Fruit fly (Drosophila melanogaster): ENCODE data around the gene NTPase.

NTPase gene

DNA sequence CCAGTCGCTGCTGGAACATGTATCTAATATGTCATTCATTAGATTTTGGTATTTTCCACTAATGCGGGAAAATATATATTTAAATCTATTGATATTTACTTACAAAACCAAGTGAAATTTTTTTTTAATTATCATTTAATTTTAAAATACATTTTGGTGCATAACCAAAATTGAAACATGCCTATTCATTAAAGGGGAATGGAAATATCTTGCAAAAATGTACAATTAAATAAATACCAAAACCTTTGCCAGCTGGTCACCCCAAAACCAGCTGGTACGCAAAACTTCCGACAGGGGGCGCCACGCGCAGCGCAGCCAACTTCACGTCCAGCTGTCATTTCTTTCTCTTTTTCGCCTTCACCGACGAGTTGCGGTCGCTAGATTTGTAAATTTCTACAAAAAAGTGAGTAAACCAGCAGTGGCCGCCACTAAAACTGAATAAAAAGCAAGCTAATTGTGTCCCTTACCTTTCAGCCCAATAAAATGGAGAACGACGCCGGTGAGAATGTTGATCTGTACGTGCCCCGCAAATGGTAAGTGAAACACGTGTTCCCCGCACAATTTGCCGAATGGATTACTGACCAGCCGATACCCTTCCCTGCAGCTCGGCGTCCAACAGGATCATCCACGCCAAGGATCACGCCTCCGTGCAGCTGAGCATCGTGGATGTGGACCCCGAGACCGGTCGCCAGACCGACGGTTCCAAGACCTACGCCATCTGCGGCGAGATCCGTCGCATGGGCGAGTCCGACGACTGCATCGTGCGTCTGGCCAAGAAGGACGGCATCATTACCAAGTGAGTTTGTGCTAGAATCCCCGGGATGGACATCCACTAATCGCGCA is 29.7 kb downstream of the NTPase start, which contains the start of the genes CG3104 and RpS21 (continued):
- TF ChIP-seq CG14965 (GFP tag; optimal IDR thresholded peaks at IDR 0.05; ENCODE audit: borderline replicate concordance) (no peak), CG4404 (GFP tag; IDR thresholded peaks at IDR 0.05) (peak; percentile 59; the same call in 1 of the 2 replicates), CG13894 (tag; optimal IDR thresholded peaks at IDR 0.05) (peak; percentile 73), Camta (GFP tag; optimal IDR thresholded peaks at IDR 0.05) (peak; percentile 88), CG12391 (tag; optimal IDR thresholded peaks at IDR 0.05) (peak; percentile 79), CG18619 (GFP tag; optimal IDR thresholded peaks at IDR 0.05) (peak; percentile 93), ash1 (GFP tag; optimal IDR thresholded peaks at IDR 0.05) (peak; percentile 77), luna (GFP tag; optimal IDR thresholded peaks at IDR 0.05) (peak; percentile 50), HLH4C (GFP tag; IDR thresholded peaks at IDR 0.05; ENCODE audit: partially characterized antibody) (no peak), Scr (GFP tag; IDR thresholded peaks at IDR 0.05; ENCODE audit: partially characterized antibody) (no peak), GATAe (GFP tag; conservative IDR thresholded peaks at IDR 0.05) (no peak), lab (GFP tag; optimal IDR thresholded peaks at IDR 0.05) (peak; percentile 95), seq (GFP tag; IDR thresholded peaks at IDR 0.05) (no peak), h (optimal IDR thresholded peaks at IDR 0.05) (no peak), ewg (GFP tag; optimal IDR thresholded peaks at IDR 0.05) (peak; percentile 83), caup (GFP tag; optimal IDR thresholded peaks at IDR 0.05; ENCODE audit: severe bottlenecking) (peak; percentile 94), CG6272 (GFP tag; IDR thresholded peaks at IDR 0.05) (peak; percentile 68), CG10565 (GFP tag; optimal IDR thresholded peaks at IDR 0.05) (peak; percentile 66), Bgb (GFP tag; IDR thresholded peaks at IDR 0.05; ENCODE audit: partially characterized antibody) (peak; percentile 29), Nf-YC (tag; optimal IDR thresholded peaks at IDR 0.05) (peak; percentile 78), CG18262 (tag; optimal IDR thresholded peaks at IDR 0.05) (peak; percentile 73), CG4360 (GFP tag; IDR thresholded peaks at IDR 0.05) (peak; percentile 62), pita (GFP tag; optimal IDR thresholded peaks at IDR 0.05) (no peak), gem (tag; optimal IDR thresholded peaks at IDR 0.05) (peak; percentile 61), CG14667 (GFP tag; IDR thresholded peaks at IDR 0.05) (peak; percentile 86), Six4 (GFP tag; optimal IDR thresholded peaks at IDR 0.05) (peak; percentile 74), CG8359 (GFP tag; optimal IDR thresholded peaks at IDR 0.05; ENCODE audit: borderline replicate concordance) (peak; percentile 43), Abd-B (GFP tag; optimal IDR thresholded peaks at IDR 0.05) (peak; percentile 26), CG4424 (GFP tag; optimal IDR thresholded peaks at IDR 0.05) (peak; percentile 84), chinmo (GFP tag; IDR thresholded peaks at IDR 0.05; ENCODE audit: partially characterized antibody) (no peak), Side (GFP tag; optimal IDR thresholded peaks at IDR 0.05) (peak; percentile 81), nmo (GFP tag; optimal IDR thresholded peaks at IDR 0.05) (peak; percentile 86), CG3163 (GFP tag; optimal IDR thresholded peaks at IDR 0.05) (peak; percentile 68), Atf3 (GFP tag; optimal IDR thresholded peaks at IDR 0.05) (peak; percentile 76), CG31365 (tag; optimal IDR thresholded peaks at IDR 0.05) (peak; percentile 65), Atf-2 (GFP tag; optimal IDR thresholded peaks at IDR 0.05) (peak; percentile 64), vfl (GFP tag; optimal IDR thresholded peaks at IDR 0.05) (peak; percentile 12), CG4282 (GFP tag; optimal IDR thresholded peaks at IDR 0.05) (peak; percentile 75), CG2120 (GFP tag; optimal IDR thresholded peaks at IDR 0.05) (peak; percentile 73), pan (optimal IDR thresholded peaks at IDR 0.05) (no peak), pan (GFP tag; optimal IDR thresholded peaks at IDR 0.05 in 1 of 2, IDR thresholded peaks at IDR 0.05 in 1 of 2) (peak in 1 of 2 experiments; percentile 85), Blimp-1 (GFP tag; optimal IDR thresholded peaks at IDR 0.05) (peak; percentile 48), bowl (GFP tag; IDR thresholded peaks at IDR 0.05) (peak; percentile 72; the same call in 1 of the 2 replicates), fd3F (GFP tag; optimal IDR thresholded peaks at IDR 0.05) (peak; percentile 73), bigmax (GFP tag; optimal IDR thresholded peaks at IDR 0.05) (peak; percentile 63), CG7745 (tag; optimal IDR thresholded peaks at IDR 0.05) (no peak), CG8944 (GFP tag; optimal IDR thresholded peaks at IDR 0.05) (peak; percentile 83), Ravus (GFP tag; IDR thresholded peaks at IDR 0.05) (peak; percentile 54)

Data from whole organism, embryonic.